Fruit fly (Drosophila melanogaster): ENCODE data around the gene Nep3.
"Not testable (repeated sequence)": the region's sequence is repeated elsewhere in the genome, so short reads cannot be mapped to it uniquely, and the experiment has no call there.

Gene Nep3

dm6 chrX:19960881-19961347, at the start of gene Nep3:
Gene Nep3, plus strand, starts transcription at chrX:19961297.
- TF ChIP-seq Myc (optimal IDR thresholded peaks at IDR 0.05) (no peak), h (optimal IDR thresholded peaks at IDR 0.05) (no peak), psq (optimal IDR thresholded peaks at IDR 0.05) (no peak)

dm6 chrX:19915181-19915580, 45.9 kb upstream of the Nep3 start, which contains the start of gene CG45487:
Gene CG45487, minus strand, starts transcription at chrX:19915281.
- not testable (repeated sequence) for TF ChIP-seq Myc, Sin3A, ttk (optimal IDR thresholded peaks at IDR 0.05)

DNA sequence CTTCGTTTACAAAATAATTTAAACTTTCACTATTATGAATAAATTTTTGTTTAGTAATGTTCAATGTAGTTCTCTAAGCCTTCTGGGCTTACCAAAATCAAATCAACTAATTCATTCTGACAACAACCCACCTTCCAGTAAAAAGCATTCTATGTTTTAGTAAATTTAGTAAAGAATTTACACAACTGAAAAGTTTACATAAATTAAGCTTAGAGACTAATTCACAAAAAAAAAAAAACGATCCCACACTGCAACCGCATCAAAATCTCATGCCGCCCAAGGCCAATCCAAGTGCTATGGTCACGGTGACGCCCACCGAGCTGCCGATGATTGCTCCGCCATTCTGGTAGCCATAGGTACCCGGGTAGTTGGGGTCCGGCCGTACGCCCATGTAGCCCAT, 40.8 kb upstream of the Nep3 start, which contains the start of gene CG45488:
CG45488 (minus strand) TSS at position 101 of the 400 bp plus-strand sequence.
- not testable (repeated sequence) for TF ChIP-seq ttk, Sin3A, insv (optimal IDR thresholded peaks at IDR 0.05)

DNA sequence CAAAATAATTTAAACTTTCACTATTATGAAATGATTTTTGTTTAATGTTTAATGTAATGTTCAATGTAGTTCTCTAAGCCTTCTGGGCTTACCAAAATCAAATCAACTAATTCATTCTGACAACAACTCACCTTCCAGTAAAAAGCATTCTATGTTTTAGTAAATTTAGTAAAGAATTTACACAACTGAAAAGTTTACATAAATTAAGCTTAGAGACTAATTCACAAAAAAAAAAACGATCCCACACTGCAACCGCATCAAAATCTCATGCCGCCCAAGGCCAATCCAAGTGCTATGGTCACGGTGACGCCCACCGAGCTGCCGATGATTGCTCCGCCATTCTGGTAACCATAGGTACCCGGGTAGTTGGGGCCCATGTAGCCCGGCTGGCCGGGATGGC, 32.0 kb upstream of the Nep3 start, which contains the start of gene CG45489:
CG45489 (minus strand) TSS at position 101 of the 400 bp plus-strand sequence.
- not testable (repeated sequence) for TF ChIP-seq psq, insv, Myc (optimal IDR thresholded peaks at IDR 0.05)

dm6 chrX:19934194-19934593, 26.9 kb upstream of the Nep3 start, which contains the start of gene CG45490:
Gene CG45490, minus strand, starts transcription at chrX:19934294.
- TF ChIP-seq psq, h, insv (optimal IDR thresholded peaks at IDR 0.05): not testable (repeated sequence)

- TF ChIP-seq insv, Myc, psq (optimal IDR thresholded peaks at IDR 0.05): not testable (repeated sequence)
Measured at dm6 chrX:19938894-19939293, 22.2 kb upstream of the Nep3 start, which contains the start of gene CG45491. Gene CG45491, minus strand, starts transcription at chrX:19938994.

dm6 chrX:19944047-19944446, 17.1 kb upstream of the Nep3 start, which contains the start of gene CG45492:
Gene CG45492, minus strand, starts transcription at chrX:19944147.
- not testable (repeated sequence) for TF ChIP-seq ttk, insv, Myc (optimal IDR thresholded peaks at IDR 0.05)

DNA sequence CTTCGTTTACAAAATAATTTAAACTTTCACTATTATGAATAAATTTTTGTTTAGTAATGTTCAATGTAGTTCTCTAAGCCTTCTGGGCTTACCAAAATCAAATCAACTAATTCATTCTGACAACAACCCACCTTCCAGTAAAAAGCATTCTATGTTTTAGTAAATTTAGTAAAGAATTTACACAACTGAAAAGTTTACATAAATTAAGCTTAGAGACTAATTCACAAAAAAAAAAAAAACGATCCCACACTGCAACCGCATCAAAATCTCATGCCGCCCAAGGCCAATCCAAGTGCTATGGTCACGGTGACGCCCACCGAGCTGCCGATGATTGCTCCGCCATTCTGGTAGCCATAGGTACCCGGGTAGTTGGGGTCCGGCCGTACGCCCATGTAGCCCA, 12.3 kb upstream of the Nep3 start, which contains the start of gene CG45493:
CG45493 (minus strand) TSS at position 101 of the 400 bp plus-strand sequence.
- not testable (repeated sequence) for TF ChIP-seq Myc, Sin3A, psq (optimal IDR thresholded peaks at IDR 0.05)

DNA sequence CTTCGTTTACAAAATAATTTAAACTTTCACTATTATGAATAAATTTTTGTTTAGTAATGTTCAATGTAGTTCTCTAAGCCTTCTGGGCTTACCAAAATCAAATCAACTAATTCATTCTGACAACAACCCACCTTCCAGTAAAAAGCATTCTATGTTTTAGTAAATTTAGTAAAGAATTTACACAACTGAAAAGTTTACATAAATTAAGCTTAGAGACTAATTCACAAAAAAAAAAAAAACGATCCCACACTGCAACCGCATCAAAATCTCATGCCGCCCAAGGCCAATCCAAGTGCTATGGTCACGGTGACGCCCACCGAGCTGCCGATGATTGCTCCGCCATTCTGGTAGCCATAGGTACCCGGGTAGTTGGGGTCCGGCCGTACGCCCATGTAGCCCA, 7.6 kb upstream of the Nep3 start, which contains the start of gene CG45494:
CG45494 (minus strand) TSS at position 101 of the 400 bp plus-strand sequence.
- not testable (repeated sequence) for TF ChIP-seq ttk, insv, h (optimal IDR thresholded peaks at IDR 0.05)

DNA sequence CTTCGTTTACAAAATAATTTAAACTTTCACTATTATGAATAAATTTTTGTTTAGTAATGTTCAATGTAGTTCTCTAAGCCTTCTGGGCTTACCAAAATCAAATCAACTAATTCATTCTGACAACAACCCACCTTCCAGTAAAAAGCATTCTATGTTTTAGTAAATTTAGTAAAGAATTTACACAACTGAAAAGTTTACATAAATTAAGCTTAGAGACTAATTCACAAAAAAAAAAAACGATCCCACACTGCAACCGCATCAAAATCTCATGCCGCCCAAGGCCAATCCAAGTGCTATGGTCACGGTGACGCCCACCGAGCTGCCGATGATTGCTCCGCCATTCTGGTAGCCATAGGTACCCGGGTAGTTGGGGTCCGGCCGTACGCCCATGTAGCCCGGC, 2.9 kb upstream of the Nep3 start, which contains the start of gene CG43784:
CG43784 (minus strand) TSS at position 101 of the 400 bp plus-strand sequence.
- not testable (repeated sequence) for TF ChIP-seq Sin3A, ttk, Myc (optimal IDR thresholded peaks at IDR 0.05)

dm6 chrX:19959353-19959969, 1.6 kb upstream of the Nep3 start, which contains the start of gene CG12655:
Gene CG12655, minus strand, starts transcription at chrX:19959403.
- TF ChIP-seq psq (optimal IDR thresholded peaks at IDR 0.05) (no peak), Myc (optimal IDR thresholded peaks at IDR 0.05) (no peak), h (optimal IDR thresholded peaks at IDR 0.05) (no peak), Sin3A (optimal IDR thresholded peaks at IDR 0.05) (no peak), insv (optimal IDR thresholded peaks at IDR 0.05) (no peak), ttk (optimal IDR thresholded peaks at IDR 0.05) (no peak)

DNA sequence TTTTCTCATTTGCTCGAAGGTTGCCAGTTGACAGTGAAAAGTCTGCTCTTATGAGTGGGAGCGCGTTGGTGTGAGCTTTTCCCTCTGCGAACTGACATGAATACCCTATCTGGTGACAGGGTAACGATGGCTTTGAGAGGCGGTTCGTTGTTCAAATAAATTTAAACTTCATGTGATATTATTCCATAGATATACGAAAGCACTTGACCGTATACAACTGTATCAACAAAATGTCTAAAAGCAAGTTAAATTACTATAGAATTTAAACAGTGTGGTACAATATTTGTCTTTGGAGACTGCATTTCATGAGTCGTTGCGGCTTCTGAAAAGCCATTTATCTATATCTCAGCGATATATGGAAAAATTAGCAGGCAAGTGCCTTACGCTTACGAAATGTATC, 3.1 kb downstream of the Nep3 start:
- TF ChIP-seq ttk (optimal IDR thresholded peaks at IDR 0.05) = no peak
- TF ChIP-seq Myc (optimal IDR thresholded peaks at IDR 0.05) = no peak
- TF ChIP-seq insv (optimal IDR thresholded peaks at IDR 0.05) = no peak
- no peak for TF ChIP-seq h (optimal IDR thresholded peaks at IDR 0.05)
- TF ChIP-seq psq (optimal IDR thresholded peaks at IDR 0.05) = no peak
- TF ChIP-seq Sin3A (optimal IDR thresholded peaks at IDR 0.05) = no peak

dm6 chrX:20001996-20002395, 40.9 kb downstream of the Nep3 start, which contains the start of gene lky:
Gene lky, minus strand, starts transcription at chrX:20002096.
- TF ChIP-seq psq (optimal IDR thresholded peaks at IDR 0.05) (no peak), h (optimal IDR thresholded peaks at IDR 0.05) (no peak), ttk (optimal IDR thresholded peaks at IDR 0.05) (no peak), Sin3A (optimal IDR thresholded peaks at IDR 0.05) (no peak), insv (optimal IDR thresholded peaks at IDR 0.05) (no peak), Myc (optimal IDR thresholded peaks at IDR 0.05) (no peak)

Measured in Kc167 (cell line).